Worm (Caenorhabditis elegans) whole organism, mixed stage, embryonic: Measurements from ENCODE around the gene his-32.

Source experiments
- blmp-1 ChIP-seq: fragments of 150-350 bp; optimal IDR thresholded peaks from 2 replicates; lab custom pipeline; 2014; ENCODE audit warnings: missing biosample characterization, missing genetic modification characterization
- ceh-83 ChIP-seq: fragments of 200-800 bp; sonication (Bioruptor generic); optimal IDR thresholded peaks from 2 replicates; lab custom pipeline; 2018; ENCODE audit warnings: mild to moderate bottlenecking, missing genetic modification characterization, missing compliant biosample characterization
- ham-2 ChIP-seq: fragments of 200-800 bp; sonication (Bioruptor generic); optimal IDR thresholded peaks from 2 replicates; lab custom pipeline; 2018; ENCODE audit warnings: mild to moderate bottlenecking, missing genetic modification characterization, missing compliant biosample characterization
- lin-13 ChIP-seq: fragments of 150-350 bp; optimal IDR thresholded peaks from 2 replicates; lab custom pipeline; 2014; ENCODE audit warnings: missing biosample characterization, missing genetic modification characterization
- lsy-2 ChIP-seq: fragments of 150-350 bp; optimal IDR thresholded peaks from 2 replicates; lab custom pipeline; 2014; ENCODE audit warnings: missing biosample characterization, missing genetic modification characterization
- mab-5 ChIP-seq: fragments of 150-350 bp; optimal IDR thresholded peaks from 2 replicates; lab custom pipeline; 2014; ENCODE audit warnings: missing biosample characterization, missing genetic modification characterization
- nhr-237 ChIP-seq: fragments of 150-350 bp; optimal IDR thresholded peaks from 2 replicates; lab custom pipeline; 2014; ENCODE audit warnings: missing biosample characterization, missing genetic modification characterization
- nhr-76 ChIP-seq: sonication (generic microtip); optimal IDR thresholded peaks from 2 replicates; lab custom pipeline; 2017; ENCODE audit warnings: missing biosample characterization, missing genetic modification characterization
- snpc-4 ChIP-seq: fragments of 150-350 bp; optimal IDR thresholded peaks from 2 replicates; lab custom pipeline; 2014; ENCODE audit warnings: missing biosample characterization, missing genetic modification characterization
- unc-62 ChIP-seq: fragments of 150-350 bp; optimal IDR thresholded peaks from 2 replicates; lab custom pipeline; 2014; ENCODE audit warnings: missing biosample characterization, missing genetic modification reagents, missing genetic modification characterization
- ztf-11 ChIP-seq: fragments of 150-350 bp; optimal IDR thresholded peaks from 2 replicates; lab custom pipeline; 2014; ENCODE audit warnings: missing biosample characterization, missing genetic modification characterization

DNA sequence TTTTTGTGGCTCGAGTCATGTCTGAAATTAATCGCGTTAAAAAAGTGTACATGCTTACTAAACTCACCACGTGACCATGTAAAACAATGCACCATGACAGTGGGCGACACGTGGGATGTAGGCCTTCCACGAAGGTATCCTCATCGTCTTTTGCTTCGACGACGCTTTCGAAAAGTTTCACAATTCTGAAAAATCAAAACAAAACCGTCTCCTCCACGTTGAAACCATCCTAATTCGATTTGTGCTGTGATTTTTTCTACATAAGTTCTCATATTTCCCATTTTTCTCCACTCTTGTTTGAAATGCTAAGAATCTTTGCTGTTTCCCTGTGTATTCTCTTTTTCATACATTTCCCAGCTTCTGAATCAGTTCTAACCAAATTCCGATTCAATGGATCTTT is 20.5 kb downstream of the his-32 start, which contains the start of gene F17E9.3:
- no peak for TF ChIP-seq ham-2 (GFP tag; lab: Kevin White, UChicago)
- TF ChIP-seq lsy-2 (tag; lab: Kevin White, UChicago) = no peak
- no peak for TF ChIP-seq nhr-76 (tag; lab: Kevin White, UChicago)
- TF ChIP-seq mab-5 (tag; lab: Kevin White, UChicago) = no peak
- TF ChIP-seq ztf-11 (tag; lab: Kevin White, UChicago) = no peak
- no peak for TF ChIP-seq blmp-1
- TF ChIP-seq unc-62 (GFP tag; lab: Kevin White, UChicago) = no peak
- TF ChIP-seq lin-13 = no peak
- no peak for TF ChIP-seq ceh-83 (GFP tag; lab: Kevin White, UChicago)
- TF ChIP-seq nhr-237 (tag; lab: Kevin White, UChicago) = no peak
- no peak for TF ChIP-seq snpc-4 (tag; lab: Kevin White, UChicago)
